Worm (Caenorhabditis elegans): ENCODE results near the gene ZC449.1.
A peak's percentile ranks its signal among the peaks of the same experiment; 100 is the strongest.

Gene ZC449.1

DNA sequence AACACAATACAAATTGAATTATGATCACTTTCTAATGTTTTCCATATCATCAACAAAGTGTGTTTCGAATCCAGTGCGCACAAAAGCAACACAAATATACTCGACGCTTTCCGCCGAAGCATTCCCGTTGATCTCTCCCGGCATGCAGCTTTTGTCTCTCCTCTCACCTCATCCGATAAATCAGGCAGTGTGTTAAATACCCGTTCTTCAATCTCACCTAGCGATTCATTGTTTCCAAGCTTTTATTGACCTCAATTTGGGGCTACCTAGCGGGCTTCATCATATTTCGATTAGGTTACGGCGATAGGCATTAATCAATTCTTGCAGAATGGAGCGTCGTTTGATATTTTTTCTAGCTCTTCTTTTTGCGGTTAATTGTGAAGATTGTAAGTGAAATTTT, at the start of gene ZC449.1:
Gene ZC449.1 (plus strand): TSS at position 121 of the 400 bp plus-strand sequence.
- TF ChIP-seq nhr-28 (tag; optimal IDR thresholded peaks at IDR 0.05) (no peak), F37D6.2 (tag; optimal IDR thresholded peaks at IDR 0.05) (no peak), F49E8.2 (tag; optimal IDR thresholded peaks at IDR 0.05; ENCODE audit: borderline replicate concordance) (no peak), jun-1 (tag; optimal IDR thresholded peaks at IDR 0.05) (no peak), lin-39 (tag; optimal IDR thresholded peaks at IDR 0.05) (no peak), unc-62 (GFP tag; optimal IDR thresholded peaks at IDR 0.05 in 1 of 2) (peak in 1 of 2 experiments; percentile 17), unc-62 (tag; optimal IDR thresholded peaks at IDR 0.05) (no peak)

DNA sequence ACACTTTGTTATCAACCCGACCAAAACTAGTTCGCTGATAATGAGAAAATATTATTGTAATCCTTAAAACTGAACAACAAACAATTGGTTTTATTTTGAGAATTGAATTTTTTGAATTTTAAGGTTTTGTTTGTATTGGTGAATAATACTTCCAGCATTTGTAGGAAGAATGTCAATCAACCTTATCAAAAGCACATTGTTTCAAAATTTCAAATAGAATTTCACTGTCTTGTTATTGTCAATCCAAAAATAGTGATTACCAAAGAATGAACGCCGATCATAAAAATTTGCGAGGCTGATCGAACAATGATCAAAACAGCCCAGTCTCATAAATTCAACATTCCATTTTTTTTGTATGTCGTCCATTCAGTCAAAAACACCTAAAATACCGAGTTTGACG, 49.7 kb upstream of the ZC449.1 start:
- TF ChIP-seq hlh-11 (tag; optimal IDR thresholded peaks at IDR 0.05), result peak; percentile 28
- TF ChIP-seq nhr-102 (tag; optimal IDR thresholded peaks at IDR 0.05), result no peak
- TF ChIP-seq ceh-32 (tag; optimal IDR thresholded peaks at IDR 0.05; ENCODE audit: poor library complexity), result no peak
- no peak for TF ChIP-seq ZK546.5 (tag; optimal IDR thresholded peaks at IDR 0.05)
- no peak for TF ChIP-seq hif-1 (tag; optimal IDR thresholded peaks at IDR 0.05)
- peak; percentile 80 for TF ChIP-seq tra-1 (GFP tag; IDR thresholded peaks at IDR 0.05)
- no peak for TF ChIP-seq tag-97 (GFP tag; IDR thresholded peaks at IDR 0.05)
- no peak for TF ChIP-seq F44E2.7 (GFP tag; IDR thresholded peaks at IDR 0.05)
- TF ChIP-seq daf-16 (GFP tag; optimal IDR thresholded peaks at IDR 0.05), result no peak
- peak; percentile 69 for TF ChIP-seq daf-16 (tag; optimal IDR thresholded peaks at IDR 0.05)
- TF ChIP-seq php-3 (GFP tag; IDR thresholded peaks at IDR 0.05), result peak; percentile 63
- peak; percentile 33 for TF ChIP-seq aha-1 (tag)
- TF ChIP-seq dve-1 (tag; optimal IDR thresholded peaks at IDR 0.05; ENCODE audit: insufficient read depth), result peak; percentile 77
- TF ChIP-seq pqm-1 (tag; optimal IDR thresholded peaks at IDR 0.05), result no peak
- no peak for TF ChIP-seq nhr-28 (tag; optimal IDR thresholded peaks at IDR 0.05)
- TF ChIP-seq mes-2 (tag; optimal IDR thresholded peaks at IDR 0.05; ENCODE audit: poor library complexity, severe bottlenecking), result no peak
- peak; percentile 86 for TF ChIP-seq dmd-6 (GFP tag; IDR thresholded peaks at IDR 0.05)

DNA sequence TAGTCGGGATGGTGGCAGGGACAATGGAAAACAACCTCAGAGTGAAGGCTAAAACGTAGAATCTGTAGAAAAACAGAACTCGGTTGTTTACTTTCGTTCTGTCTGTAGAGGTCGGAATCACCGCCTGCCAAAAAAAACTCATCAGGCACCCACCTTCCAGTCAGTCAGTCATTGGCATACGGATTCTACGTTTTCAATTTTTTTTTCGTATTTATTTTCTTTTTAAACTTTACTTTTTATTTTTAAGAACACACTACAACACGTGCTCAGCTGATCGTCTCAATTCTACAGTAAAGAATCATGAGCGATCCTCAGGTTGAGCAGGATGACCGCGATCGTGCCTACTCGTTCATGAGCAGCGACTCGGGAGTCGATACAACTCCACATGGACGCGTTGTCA, 47.7 kb upstream of the ZC449.1 start, which contains the start of gene lfi-1:
Gene lfi-1 (plus strand): TSS at position 301 of the 400 bp plus-strand sequence.
- TF ChIP-seq jun-1 (tag; optimal IDR thresholded peaks at IDR 0.05), result no peak
- TF ChIP-seq D1046.2 (GFP tag; IDR thresholded peaks at IDR 0.05), result no peak
- TF ChIP-seq lin-29 (GFP tag; IDR thresholded peaks at IDR 0.05), result no peak
- no peak for TF ChIP-seq tra-1 (GFP tag; IDR thresholded peaks at IDR 0.05)
- no peak for TF ChIP-seq daf-8 (GFP tag; IDR thresholded peaks at IDR 0.05)
- TF ChIP-seq tag-97 (GFP tag; IDR thresholded peaks at IDR 0.05), result no peak
- no peak for TF ChIP-seq T20F7.1 (GFP tag; optimal IDR thresholded peaks at IDR 0.05)
- TF ChIP-seq lim-7 (GFP tag; IDR thresholded peaks at IDR 0.05), result no peak
- no peak for TF ChIP-seq lin-15B (tag; optimal IDR thresholded peaks at IDR 0.05)

DNA sequence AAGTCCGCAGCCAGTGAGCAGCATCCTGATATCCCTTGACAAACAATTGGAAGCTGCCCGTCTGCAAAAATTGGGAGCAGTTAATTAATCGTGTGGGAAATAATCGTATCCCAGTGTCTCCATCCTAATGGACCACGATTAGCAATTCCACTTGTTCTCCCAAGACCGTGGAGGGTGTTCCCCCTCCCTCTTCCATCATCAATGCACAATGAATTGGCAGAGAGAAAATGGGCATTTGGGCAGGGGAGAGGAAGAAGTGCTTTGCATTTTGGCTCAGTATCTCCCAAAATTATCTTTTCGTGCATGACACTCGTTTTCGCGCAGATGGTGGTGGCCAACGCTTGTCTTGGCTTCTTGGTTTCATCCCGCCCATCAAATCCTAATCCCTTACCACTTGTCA, 46.1 kb upstream of the ZC449.1 start:
- TF ChIP-seq dmd-6 (GFP tag; IDR thresholded peaks at IDR 0.05) (no peak), mxl-3 (GFP tag; optimal IDR thresholded peaks at IDR 0.05) (no peak), unc-62 (GFP tag; optimal IDR thresholded peaks at IDR 0.05 in 1 of 2) (peak in 1 of 2 experiments; percentile 64), unc-62 (tag; optimal IDR thresholded peaks at IDR 0.05) (no peak), spr-3 (GFP tag; optimal IDR thresholded peaks at IDR 0.05) (no peak)

DNA sequence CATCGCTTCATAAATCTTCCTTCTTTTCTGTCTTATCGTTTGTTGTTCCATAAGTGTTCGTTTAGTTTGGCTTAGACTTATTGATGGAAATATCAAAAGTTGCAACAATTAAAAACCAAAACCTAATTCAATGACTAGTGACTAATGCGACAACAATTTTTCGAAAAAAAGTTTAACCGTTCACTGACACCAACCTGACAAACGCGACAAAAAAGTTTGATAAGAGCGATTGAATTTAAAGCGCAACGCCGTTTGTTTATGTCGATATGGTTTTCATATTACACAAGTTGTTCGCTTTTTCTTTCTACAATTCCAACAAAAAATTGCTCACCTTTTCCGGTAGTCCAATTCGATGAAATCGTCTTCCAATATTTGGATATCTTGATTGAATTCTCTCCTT, 45.2 kb upstream of the ZC449.1 start:
- TF ChIP-seq egl-43 (GFP tag; IDR thresholded peaks at IDR 0.05), result no peak
- no peak for TF ChIP-seq sdz-12 (GFP tag; optimal IDR thresholded peaks at IDR 0.05)
- TF ChIP-seq fkh-10 (GFP tag; optimal IDR thresholded peaks at IDR 0.05), result no peak
- no peak for TF ChIP-seq ZK546.5 (tag; optimal IDR thresholded peaks at IDR 0.05)
- no peak for TF ChIP-seq php-3 (GFP tag; IDR thresholded peaks at IDR 0.05)
- TF ChIP-seq ceh-20 (GFP tag; IDR thresholded peaks at IDR 0.05), result no peak
- TF ChIP-seq nhr-77 (tag; optimal IDR thresholded peaks at IDR 0.05), result no peak
- no peak for TF ChIP-seq jun-1 (tag; optimal IDR thresholded peaks at IDR 0.05)
- TF ChIP-seq duxl-1 (tag; optimal IDR thresholded peaks at IDR 0.05; ENCODE audit: poor library complexity), result no peak
- TF ChIP-seq ama-1 (optimal IDR thresholded peaks at IDR 0.05), result no peak
- TF ChIP-seq F49E8.2 (tag; optimal IDR thresholded peaks at IDR 0.05; ENCODE audit: borderline replicate concordance), result no peak
- TF ChIP-seq hlh-11 (tag; optimal IDR thresholded peaks at IDR 0.05), result no peak
- no peak for TF ChIP-seq daf-16 (GFP tag; optimal IDR thresholded peaks at IDR 0.05)
- peak; percentile 73 for TF ChIP-seq daf-16 (tag; optimal IDR thresholded peaks at IDR 0.05)
- peak; percentile 43 for TF ChIP-seq pqm-1 (tag; optimal IDR thresholded peaks at IDR 0.05)
- TF ChIP-seq Y75B8A.6 (GFP tag; IDR thresholded peaks at IDR 0.05), result no peak
- no peak for TF ChIP-seq lin-15B (tag; optimal IDR thresholded peaks at IDR 0.05)
- peak; percentile 30; the same call in 1 of the 2 replicates for TF ChIP-seq dmd-6 (GFP tag; IDR thresholded peaks at IDR 0.05)
- no peak for TF ChIP-seq nhr-42 (GFP tag; IDR thresholded peaks at IDR 0.05)
- TF ChIP-seq nhr-102 (tag; optimal IDR thresholded peaks at IDR 0.05), result no peak
- no peak for TF ChIP-seq lin-38 (GFP tag; IDR thresholded peaks at IDR 0.05)
- no peak for TF ChIP-seq mes-2 (tag; optimal IDR thresholded peaks at IDR 0.05; ENCODE audit: poor library complexity, severe bottlenecking)

Measured in whole organism, L4 larva.